Worm (Caenorhabditis elegans) whole organism, L2 larva: Measurements from ENCODE around the gene srw-54.

ENCODE experiments used
- C34F6.9 ChIP-seq: fragments of 150-350 bp; optimal IDR thresholded peaks from 2 replicates; lab custom pipeline; 2014; ENCODE audit warnings: missing biosample characterization, missing genetic modification characterization
- F13H6.1 ChIP-seq: sonication (generic microtip); optimal IDR thresholded peaks from 2 replicates; lab custom pipeline; 2016; ENCODE audit warnings: missing genetic modification characterization, missing compliant biosample characterization
- R02D3.7 ChIP-seq: fragments of 150-350 bp; optimal IDR thresholded peaks from 2 replicates; lab custom pipeline; 2014; ENCODE audit warnings: missing biosample characterization, missing genetic modification characterization
- Y55F3AM.14 ChIP-seq: fragments of 200-800 bp; sonication (Bioruptor generic); optimal IDR thresholded peaks from 2 replicates; lab custom pipeline; 2018; ENCODE audit warnings: mild to moderate bottlenecking, missing genetic modification characterization, missing compliant biosample characterization
- ZK546.5 ChIP-seq: sonication (generic microtip); optimal IDR thresholded peaks from 2 replicates; lab custom pipeline; 2017; ENCODE audit warnings: missing biosample characterization, missing genetic modification characterization
- alr-1 ChIP-seq: fragments of 150-350 bp; optimal IDR thresholded peaks from 2 replicates; lab custom pipeline; 2014; ENCODE audit warnings: missing biosample characterization, missing genetic modification characterization
- aly-2 ChIP-seq: fragments of 150-350 bp; optimal IDR thresholded peaks from 2 replicates; lab custom pipeline; 2014; ENCODE audit warnings: missing biosample characterization, missing genetic modification characterization
- ama-1 ChIP-seq: fragments of 150-350 bp; optimal IDR thresholded peaks from 2 replicates; lab custom pipeline; 2018; ENCODE audit warnings: inconsistent platforms
- blmp-1 ChIP-seq: sonication (generic microtip); optimal IDR thresholded peaks from 2 replicates; lab custom pipeline; 2017; ENCODE audit warnings: missing genetic modification characterization, mild to moderate bottlenecking, missing compliant biosample characterization, antibody characterized with exemption, moderate library complexity; ENCODE audit not compliant: insufficient read depth
- ceh-82 ChIP-seq: fragments of 150-350 bp; optimal IDR thresholded peaks from 2 replicates; lab custom pipeline; 2014; ENCODE audit warnings: missing biosample characterization, missing genetic modification characterization
- crh-2 ChIP-seq: sonication (generic microtip); optimal IDR thresholded peaks from 2 replicates; lab custom pipeline; 2017; ENCODE audit warnings: missing biosample characterization, missing genetic modification characterization
- dmd-4 ChIP-seq: sonication (generic microtip); optimal IDR thresholded peaks from 2 replicates; lab custom pipeline; 2017; ENCODE audit warnings: missing biosample characterization, missing genetic modification characterization
- elt-3 ChIP-seq: sonication (generic microtip); optimal IDR thresholded peaks from 2 replicates; lab custom pipeline; 2017; ENCODE audit warnings: missing biosample characterization, missing genetic modification characterization
- fos-1 ChIP-seq: fragments of 150-350 bp; optimal IDR thresholded peaks from 2 replicates; lab custom pipeline; 2014; ENCODE audit warnings: missing biosample characterization, missing genetic modification characterization
- gmeb-1 ChIP-seq: fragments of 150-350 bp; optimal IDR thresholded peaks from 2 replicates; lab custom pipeline; 2014; ENCODE audit warnings: missing biosample characterization, missing genetic modification characterization
- lin-11 ChIP-seq: fragments of 150-350 bp; sonication (generic microtip); optimal IDR thresholded peaks from 2 replicates; lab custom pipeline; 2014; ENCODE audit warnings: missing biosample characterization, missing genetic modification characterization, inconsistent platforms, mixed read lengths
- lin-39 ChIP-seq: fragments of 150-350 bp; optimal IDR thresholded peaks from 2 replicates; lab custom pipeline; 2014; ENCODE audit warnings: missing biosample characterization, missing genetic modification reagents, missing genetic modification characterization
- mab-5 ChIP-seq: fragments of 150-350 bp; optimal IDR thresholded peaks from 2 replicates; lab custom pipeline; 2014; ENCODE audit warnings: missing biosample characterization, missing genetic modification characterization
- mbf-1 ChIP-seq: sonication (generic microtip); optimal IDR thresholded peaks from 2 replicates; lab custom pipeline; 2017; ENCODE audit warnings: missing biosample characterization, missing genetic modification characterization
- mdl-1 ChIP-seq, 2 experiments: fragments of 150-350 bp in 1 of 2; sonication (generic microtip) in 1 of 2; optimal IDR thresholded peaks; 2 replicates each; lab custom pipeline; 2017; ENCODE audit warnings: missing biosample characterization in 2 of 2, missing genetic modification characterization in 2 of 2
- nhr-11 ChIP-seq: fragments of 150-350 bp; optimal IDR thresholded peaks from 2 replicates; lab custom pipeline; 2014; ENCODE audit warnings: missing biosample characterization, missing genetic modification characterization
- nhr-23 ChIP-seq: fragments of 150-350 bp; optimal IDR thresholded peaks from 2 replicates; lab custom pipeline; 2014; ENCODE audit warnings: missing biosample characterization, missing genetic modification reagents, missing genetic modification characterization
- nhr-237 ChIP-seq: fragments of 150-350 bp; optimal IDR thresholded peaks from 2 replicates; lab custom pipeline; 2014; ENCODE audit warnings: missing biosample characterization, missing genetic modification characterization
- nhr-25 ChIP-seq: fragments of 150-350 bp; sonication (generic microtip); optimal IDR thresholded peaks from 3 replicates; lab custom pipeline; 2014; ENCODE audit warnings: missing biosample characterization, missing genetic modification characterization
- nhr-6 ChIP-seq: fragments of 150-350 bp; optimal IDR thresholded peaks from 2 replicates; lab custom pipeline; 2014; ENCODE audit warnings: missing biosample characterization, missing genetic modification characterization
- nhr-77 ChIP-seq: fragments of 150-350 bp; optimal IDR thresholded peaks from 2 replicates; lab custom pipeline; 2014; ENCODE audit warnings: missing biosample characterization, missing genetic modification characterization
- peb-1 ChIP-seq: fragments of 150-350 bp; optimal IDR thresholded peaks from 2 replicates; lab custom pipeline; 2014; ENCODE audit warnings: missing biosample characterization, missing genetic modification characterization
- skn-1 ChIP-seq: sonication (generic microtip); optimal IDR thresholded peaks from 2 replicates; lab custom pipeline; 2017; ENCODE audit warnings: missing biosample characterization, missing genetic modification characterization
- sma-3 ChIP-seq: sonication (generic microtip); optimal IDR thresholded peaks from 2 replicates; lab custom pipeline; 2016; ENCODE audit warnings: missing genetic modification reagents, missing genetic modification characterization, missing compliant biosample characterization
- sma-9 ChIP-seq, 2 experiments: fragments of 150-350 bp in 1 of 2; sonication (generic microtip) in 1 of 2; optimal IDR thresholded peaks; 2 replicates each; lab custom pipeline; 2014 to 2016; ENCODE audit warnings: missing genetic modification characterization in 2 of 2, mild to moderate bottlenecking in 1 of 2, missing biosample characterization in 1 of 2, missing compliant biosample characterization in 1 of 2, missing genetic modification reagents in 1 of 2, moderate library complexity in 1 of 2
- snpc-4 ChIP-seq: fragments of 150-350 bp; optimal IDR thresholded peaks from 2 replicates; lab custom pipeline; 2014; ENCODE audit warnings: missing biosample characterization, missing genetic modification characterization
- unc-39 ChIP-seq: fragments of 150-350 bp; optimal IDR thresholded peaks from 2 replicates; lab custom pipeline; 2014; ENCODE audit warnings: missing biosample characterization, missing genetic modification characterization
- unc-55 ChIP-seq: fragments of 150-350 bp; sonication (generic microtip); optimal IDR thresholded peaks from 3 replicates; lab custom pipeline; 2014; ENCODE audit warnings: missing biosample characterization, missing genetic modification reagents, missing genetic modification characterization
- unc-62 ChIP-seq: fragments of 150-350 bp; optimal IDR thresholded peaks from 2 replicates; lab custom pipeline; 2014; ENCODE audit warnings: missing biosample characterization, missing genetic modification reagents, missing genetic modification characterization
- zag-1 ChIP-seq: fragments of 150-350 bp; optimal IDR thresholded peaks from 2 replicates; lab custom pipeline; 2014; ENCODE audit warnings: missing biosample characterization, missing genetic modification characterization
- ztf-11 ChIP-seq: sonication (generic microtip); optimal IDR thresholded peaks from 2 replicates; lab custom pipeline; 2017; ENCODE audit warnings: missing biosample characterization, missing genetic modification characterization

srw-54 gene

ce11 chrV:16610791-16611385 lies at the start of gene srw-54:
Gene srw-54 (plus strand): TSS chrV:16611335.
- TF ChIP-seq lin-11 (no peak), mbf-1 (tag; lab: Kevin White, UChicago) (no peak), fos-1 (peak; percentile 49), unc-39 (tag; lab: Kevin White, UChicago) (no peak), R02D3.7 (tag; lab: Kevin White, UChicago) (no peak), aly-2 (tag; lab: Kevin White, UChicago) (no peak), snpc-4 (no peak)

ce11 chrV:16565639-16566038 lies 45.5 kb upstream of the srw-54 start, which contains the start of gene sru-45:
Gene sru-45 (plus strand): TSS chrV:16565939.
- TF ChIP-seq C34F6.9 (tag; lab: Kevin White, UChicago) (no peak), nhr-23 (no peak), gmeb-1 (tag; lab: Kevin White, UChicago) (no peak), nhr-6 (no peak), nhr-11 (tag; lab: Kevin White, UChicago) (no peak)

- no peak for TF ChIP-seq skn-1 (tag; lab: Kevin White, UChicago)
- TF ChIP-seq ZK546.5, result no peak
- TF ChIP-seq sma-9 (GFP tag; optimal IDR thresholded peaks at IDR 0.05; lab: Kevin White, UChicago), result no peak
- no peak for TF ChIP-seq sma-9 (tag; optimal IDR thresholded peaks at IDR 0.05; lab: Kevin White, UChicago)
- TF ChIP-seq C34F6.9 (tag; lab: Kevin White, UChicago), result no peak
- no peak for TF ChIP-seq nhr-77 (tag; lab: Kevin White, UChicago)
- no peak for TF ChIP-seq nhr-237 (tag; lab: Kevin White, UChicago)
- no peak for TF ChIP-seq mdl-1 (tag; optimal IDR thresholded peaks at IDR 0.05; lab: Kevin White, UChicago)
- no peak for TF ChIP-seq sma-3 (GFP tag; lab: Kevin White, UChicago)
- TF ChIP-seq, all 48 proteins: peak for 0
These were observed 43.1 kb upstream of the srw-54 start for ce11 chrV:16568056-16568455.

ce11 chrV:16570697-16571096 lies 40.4 kb upstream of the srw-54 start, which contains the start of gene nhr-233:
Gene nhr-233 (minus strand): TSS chrV:16570797.
- TF ChIP-seq dmd-4 (tag; lab: Kevin White, UChicago), result no peak
- TF ChIP-seq mbf-1 (tag; lab: Kevin White, UChicago), result no peak
- TF ChIP-seq mdl-1 (tag; optimal IDR thresholded peaks at IDR 0.05; lab: Kevin White, UChicago), result no peak
- no peak for TF ChIP-seq elt-3 (tag; lab: Kevin White, UChicago)
- TF ChIP-seq gmeb-1 (tag; lab: Kevin White, UChicago), result no peak
- no peak for TF ChIP-seq nhr-25 (tag; lab: Kevin White, UChicago)
- no peak for TF ChIP-seq nhr-237 (tag; lab: Kevin White, UChicago)
- no peak for TF ChIP-seq alr-1 (tag; lab: Kevin White, UChicago)
- TF ChIP-seq mab-5 (tag; lab: Kevin White, UChicago), result no peak
- no peak for TF ChIP-seq Y55F3AM.14
- TF ChIP-seq ztf-11, result no peak
- TF ChIP-seq unc-39 (tag; lab: Kevin White, UChicago), result no peak
- TF ChIP-seq peb-1 (tag; lab: Kevin White, UChicago), result no peak
- no peak for TF ChIP-seq ZK546.5
- no peak for TF ChIP-seq lin-11
- no peak for TF ChIP-seq unc-55 (GFP tag; lab: Kevin White, UChicago)
- TF ChIP-seq nhr-23, result no peak
- no peak for TF ChIP-seq sma-3 (GFP tag; lab: Kevin White, UChicago)

ce11 chrV:16573168-16573567 lies 38.0 kb upstream of the srw-54 start, which contains the start of gene str-149:
Gene str-149 (plus strand): TSS chrV:16573468.
- no peak for TF ChIP-seq lin-39 (tag; lab: Kevin White, UChicago)
- no peak for TF ChIP-seq nhr-77 (tag; lab: Kevin White, UChicago)
- TF ChIP-seq F13H6.1 (tag; lab: Kevin White, UChicago), result no peak
- no peak for TF ChIP-seq blmp-1 (tag; lab: Kevin White, UChicago)
- TF ChIP-seq ama-1 (lab: Kevin White, UChicago), result no peak
- no peak for TF ChIP-seq ceh-82 (tag; lab: Kevin White, UChicago)
- no peak for TF ChIP-seq elt-3 (tag; lab: Kevin White, UChicago)
- no peak for TF ChIP-seq unc-62
- TF ChIP-seq nhr-6, result no peak
- TF ChIP-seq zag-1 (tag; lab: Kevin White, UChicago), result no peak
- no peak for TF ChIP-seq sma-9 (GFP tag; optimal IDR thresholded peaks at IDR 0.05; lab: Kevin White, UChicago)
- no peak for TF ChIP-seq sma-9 (tag; optimal IDR thresholded peaks at IDR 0.05; lab: Kevin White, UChicago)
- TF ChIP-seq Y55F3AM.14, result no peak
- TF ChIP-seq fos-1, result no peak
- no peak for TF ChIP-seq crh-2
